Worm (Caenorhabditis elegans) whole organism, L1 larva: ENCODE results near the gene dmd-9.
A peak's percentile ranks its signal among the peaks of the same experiment; 100 is the strongest.

Experiments
- C16A3.4 ChIP-seq: fragments of 150-350 bp; optimal IDR thresholded peaks from 2 replicates; lab custom pipeline; 2014; ENCODE audit warnings: missing biosample characterization, missing genetic modification characterization
- C34B4.2 ChIP-seq: sonication (generic microtip); optimal IDR thresholded peaks from 2 replicates; lab custom pipeline; 2017; ENCODE audit warnings: mild to moderate bottlenecking, missing genetic modification characterization, missing compliant biosample characterization
- F16B12.6 ChIP-seq: fragments of 150-350 bp; optimal IDR thresholded peaks from 2 replicates; lab custom pipeline; 2014; ENCODE audit warnings: missing biosample characterization, missing genetic modification characterization
- aly-2 ChIP-seq: fragments of 150-350 bp; optimal IDR thresholded peaks from 2 replicates; lab custom pipeline; 2014; ENCODE audit warnings: missing biosample characterization, missing genetic modification characterization
- blmp-1 ChIP-seq: fragments of 150-350 bp; optimal IDR thresholded peaks from 2 replicates; lab custom pipeline; 2014; ENCODE audit warnings: missing biosample characterization, missing genetic modification characterization
- ceh-63 ChIP-seq: fragments of 200-800 bp; sonication (Bioruptor generic); optimal IDR thresholded peaks from 2 replicates; lab custom pipeline; 2018; ENCODE audit warnings: mild to moderate bottlenecking, missing genetic modification characterization, missing compliant biosample characterization
- ceh-8 ChIP-seq: fragments of 200-800 bp; sonication (Bioruptor generic); optimal IDR thresholded peaks from 2 replicates; lab custom pipeline; 2018; ENCODE audit warnings: mild to moderate bottlenecking, missing genetic modification characterization, moderate library complexity, missing compliant biosample characterization
- ceh-82 ChIP-seq, 3 experiments: fragments of 150-350 bp in 1 of 3; sonication (generic microtip) in 2 of 3; optimal IDR thresholded peaks; 2 replicates each; lab custom pipeline; 2014 to 2017; ENCODE audit warnings: missing biosample characterization in 3 of 3, missing genetic modification characterization in 3 of 3
- dpl-1 ChIP-seq, 3 experiments: fragments of 150-350 bp in 2 of 3; sonication (generic microtip) in 1 of 3; optimal IDR thresholded peaks; 2 replicates each; lab custom pipeline; 2014 to 2017; ENCODE audit warnings: missing biosample characterization in 3 of 3, missing genetic modification characterization in 3 of 3, missing genetic modification reagents in 3 of 3
- efl-1 ChIP-seq, 4 experiments: fragments of 150-350 bp; optimal IDR thresholded peaks in 3 of 4; peaks in 1 of 4; 1 replicate in 1 of 4; 2 replicates in 3 of 4; lab custom pipeline; 2014; ENCODE audit warnings: missing biosample characterization in 2 of 4, missing genetic modification characterization in 2 of 4, missing genetic modification reagents in 2 of 4
- elt-2 ChIP-seq: sonication (generic microtip); optimal IDR thresholded peaks from 2 replicates; lab custom pipeline; 2016; ENCODE audit warnings: missing genetic modification characterization, mild to moderate bottlenecking, inconsistent platforms, missing compliant biosample characterization, missing genetic modification reagents
- elt-3 ChIP-seq, 6 experiments: fragments of 150-350 bp in 1 of 6; sonication (generic microtip); optimal IDR thresholded peaks; 2 replicates each; lab custom pipeline; 2017 to 2018; ENCODE audit warnings: missing biosample characterization in 6 of 6, missing genetic modification characterization in 6 of 6, inconsistent platforms in 1 of 6
- fkh-8 ChIP-seq: sonication (generic microtip); optimal IDR thresholded peaks from 2 replicates; lab custom pipeline; 2016; ENCODE audit warnings: mild to moderate bottlenecking, missing genetic modification characterization, missing compliant biosample characterization
- fos-1 ChIP-seq: fragments of 150-350 bp; optimal IDR thresholded peaks from 2 replicates; lab custom pipeline; 2014; ENCODE audit warnings: missing biosample characterization, missing genetic modification characterization
- hlh-17 ChIP-seq: fragments of 200-800 bp; sonication (Bioruptor generic); optimal IDR thresholded peaks from 2 replicates; lab custom pipeline; 2018; ENCODE audit warnings: missing genetic modification characterization, mild to moderate bottlenecking, missing compliant biosample characterization, moderate library complexity, borderline replicate concordance
- hlh-4 ChIP-seq: sonication (generic microtip); optimal IDR thresholded peaks from 2 replicates; lab custom pipeline; 2016; ENCODE audit warnings: mild to moderate bottlenecking, missing genetic modification characterization, missing compliant biosample characterization
- jun-1 ChIP-seq: fragments of 150-350 bp; optimal IDR thresholded peaks from 2 replicates; lab custom pipeline; 2014; ENCODE audit warnings: missing biosample characterization, missing genetic modification reagents, missing genetic modification characterization
- lin-13 ChIP-seq: fragments of 150-350 bp; optimal IDR thresholded peaks from 2 replicates; lab custom pipeline; 2014; ENCODE audit warnings: missing biosample characterization, missing genetic modification reagents, missing genetic modification characterization
- lin-14 ChIP-seq: fragments of 200-800 bp; sonication (Bioruptor generic); optimal IDR thresholded peaks from 2 replicates; lab custom pipeline; 2018; ENCODE audit warnings: mild to moderate bottlenecking, missing genetic modification characterization, moderate library complexity, missing compliant biosample characterization
- lin-15B ChIP-seq: fragments of 150-350 bp; sonication (generic microtip); optimal IDR thresholded peaks from 3 replicates; lab custom pipeline; 2014; ENCODE audit warnings: missing biosample characterization, missing genetic modification characterization
- lin-35 ChIP-seq, 2 experiments: fragments of 150-350 bp; optimal IDR thresholded peaks; 2 replicates each; lab custom pipeline; 2014; ENCODE audit warnings: missing biosample characterization in 2 of 2, missing genetic modification characterization in 2 of 2, missing genetic modification reagents in 2 of 2
- lin-39 ChIP-seq: fragments of 150-350 bp; optimal IDR thresholded peaks from 2 replicates; lab custom pipeline; 2014; ENCODE audit warnings: missing biosample characterization, missing genetic modification reagents, missing genetic modification characterization
- lir-3 ChIP-seq: sonication (generic microtip); optimal IDR thresholded peaks from 2 replicates; lab custom pipeline; 2016; ENCODE audit warnings: mild to moderate bottlenecking, missing genetic modification characterization, moderate library complexity, missing compliant biosample characterization; ENCODE audit not compliant: poor library complexity
- lsy-2 ChIP-seq, 2 experiments: fragments of 150-350 bp; optimal IDR thresholded peaks; 2 replicates each; lab custom pipeline; 2014; ENCODE audit warnings: missing biosample characterization in 2 of 2, missing genetic modification characterization in 2 of 2
- mdl-1 ChIP-seq, 2 experiments: fragments of 150-350 bp; optimal IDR thresholded peaks; 2 replicates each; lab custom pipeline; 2014 to 2017; ENCODE audit warnings: missing biosample characterization in 2 of 2, missing genetic modification characterization in 2 of 2, inconsistent platforms in 1 of 2
- mep-1 ChIP-seq: fragments of 150-350 bp; optimal IDR thresholded peaks from 2 replicates; lab custom pipeline; 2014; ENCODE audit warnings: missing biosample characterization, missing genetic modification characterization
- nhr-19 ChIP-seq: fragments of 200-800 bp; sonication (Bioruptor generic); conservative IDR thresholded peaks from 2 replicates; pipeline ENCODE4 v1.3.6; 2022; ENCODE audit warnings: missing genetic modification characterization, missing compliant biosample characterization
- nhr-20 ChIP-seq: sonication (generic microtip); optimal IDR thresholded peaks from 2 replicates; lab custom pipeline; 2016; ENCODE audit warnings: mild to moderate bottlenecking, missing genetic modification characterization, missing compliant biosample characterization
- nhr-47 ChIP-seq: sonication (generic microtip); optimal IDR thresholded peaks from 2 replicates; lab custom pipeline; 2016; ENCODE audit warnings: mild to moderate bottlenecking, missing genetic modification characterization, moderate library complexity, missing compliant biosample characterization
- nhr-71 ChIP-seq: sonication (generic microtip); optimal IDR thresholded peaks from 2 replicates; lab custom pipeline; 2016; ENCODE audit warnings: mild to moderate bottlenecking, missing genetic modification characterization, moderate library complexity, missing compliant biosample characterization
- nhr-76 ChIP-seq: sonication (generic microtip); optimal IDR thresholded peaks from 2 replicates; lab custom pipeline; 2017; ENCODE audit warnings: missing biosample characterization, missing genetic modification characterization
- nhr-85 ChIP-seq: sonication (generic microtip); peaks from one replicate; lab custom pipeline; 2016; ENCODE audit warnings: missing genetic modification characterization, inconsistent platforms, missing compliant biosample characterization
- nhr-90 ChIP-seq: sonication (generic microtip); optimal IDR thresholded peaks from 2 replicates; lab custom pipeline; 2016; ENCODE audit warnings: mild to moderate bottlenecking, missing genetic modification characterization, missing compliant biosample characterization; ENCODE audit not compliant: poor library complexity
- pag-3 ChIP-seq: sonication (generic microtip); optimal IDR thresholded peaks from 2 replicates; lab custom pipeline; 2017; ENCODE audit warnings: missing genetic modification characterization, mild to moderate bottlenecking, missing compliant biosample characterization, antibody characterized with exemption, borderline replicate concordance; ENCODE audit not compliant: insufficient read depth
- pqm-1 ChIP-seq: sonication (generic microtip); optimal IDR thresholded peaks from 3 replicates; lab custom pipeline; 2017; ENCODE audit warnings: missing biosample characterization, missing genetic modification characterization
- rnt-1 ChIP-seq: sonication (generic microtip); optimal IDR thresholded peaks from 2 replicates; lab custom pipeline; 2016; ENCODE audit warnings: mild to moderate bottlenecking, missing genetic modification characterization, moderate library complexity, missing compliant biosample characterization
- skn-1 ChIP-seq: fragments of 150-350 bp; optimal IDR thresholded peaks from 2 replicates; lab custom pipeline; 2014; ENCODE audit warnings: missing biosample characterization, missing genetic modification characterization
- snpc-4 ChIP-seq: fragments of 150-350 bp; optimal IDR thresholded peaks from 2 replicates; lab custom pipeline; 2014; ENCODE audit warnings: missing biosample characterization, missing genetic modification characterization
- snu-23 ChIP-seq: sonication (generic microtip); optimal IDR thresholded peaks from 2 replicates; lab custom pipeline; 2016; ENCODE audit warnings: missing genetic modification characterization, missing compliant biosample characterization
- sox-4 ChIP-seq: sonication (generic microtip); optimal IDR thresholded peaks from 2 replicates; lab custom pipeline; 2016; ENCODE audit warnings: missing genetic modification characterization, missing compliant biosample characterization
- sptf-1 ChIP-seq: fragments of 150-350 bp; optimal IDR thresholded peaks from 2 replicates; lab custom pipeline; 2014; ENCODE audit warnings: missing biosample characterization, missing genetic modification characterization
- swsn-7 ChIP-seq: sonication (generic microtip); optimal IDR thresholded peaks from 2 replicates; lab custom pipeline; 2016; ENCODE audit warnings: missing genetic modification characterization, missing compliant biosample characterization
- tbx-2 ChIP-seq: sonication (generic microtip); optimal IDR thresholded peaks from 2 replicates; lab custom pipeline; 2016; ENCODE audit warnings: missing genetic modification characterization, missing compliant biosample characterization
- tlp-1 ChIP-seq: fragments of 150-350 bp; optimal IDR thresholded peaks from 2 replicates; lab custom pipeline; 2014; ENCODE audit warnings: missing biosample characterization, missing genetic modification characterization
- unc-130 ChIP-seq: fragments of 150-350 bp; optimal IDR thresholded peaks from 2 replicates; lab custom pipeline; 2017; ENCODE audit warnings: missing biosample characterization, missing genetic modification characterization, inconsistent platforms
- xbp-1 ChIP-seq: sonication (generic microtip); optimal IDR thresholded peaks from 2 replicates; lab custom pipeline; 2016; ENCODE audit warnings: missing genetic modification characterization, missing compliant biosample characterization
- zip-4 ChIP-seq: fragments of 200-800 bp; sonication (Bioruptor generic); optimal IDR thresholded peaks from 2 replicates; lab custom pipeline; 2018; ENCODE audit warnings: mild to moderate bottlenecking, missing genetic modification characterization, moderate library complexity, missing compliant biosample characterization
- ztf-11 ChIP-seq, 2 experiments: sonication (generic microtip); optimal IDR thresholded peaks; 2 replicates each; lab custom pipeline; 2016 to 2017; ENCODE audit warnings: missing genetic modification characterization in 2 of 2, missing biosample characterization in 1 of 2, missing compliant biosample characterization in 1 of 2

The dmd-9 gene

ce11 chrIV:3213426-3213825 lies 40.9 kb downstream of the dmd-9 start, which contains the start of gene slmp-1:
slmp-1 (plus strand) TSS chrIV:3213760.
- TF ChIP-seq fos-1 (tag; lab: Kevin White, UChicago) (no peak), ztf-11 (tag; optimal IDR thresholded peaks at IDR 0.05; lab: Kevin White, UChicago) (no peak), nhr-19 (GFP tag; lab: Robert Waterston, UW) (peak; percentile 26), snu-23 (GFP tag; lab: Kevin White, UChicago) (peak; percentile 69), blmp-1 (tag; lab: Kevin White, UChicago) (peak; percentile 24), fkh-8 (tag; lab: Kevin White, UChicago) (no peak), hlh-4 (tag; lab: Kevin White, UChicago) (no peak), C16A3.4 (tag; lab: Kevin White, UChicago) (peak; percentile 55), lin-13 (GFP tag; lab: Kevin White, UChicago) (peak; percentile 52), lin-15B (peak; percentile 65), tbx-2 (tag; lab: Kevin White, UChicago) (peak; percentile 36), xbp-1 (tag; lab: Kevin White, UChicago) (peak; percentile 35), elt-3 (tag; optimal IDR thresholded peaks at IDR 0.05; lab: Kevin White, UChicago) (peak in 1 of 6 experiments; percentile 68), F16B12.6 (tag; lab: Kevin White, UChicago) (peak; percentile 59), efl-1 (optimal IDR thresholded peaks at IDR 0.05; lab: Kevin White, UChicago) (peak; percentile 59 to 91), efl-1 (GFP tag; optimal IDR thresholded peaks at IDR 0.05 in 1 of 2; lab: Kevin White, UChicago) (peak; percentile 93 to 99), swsn-7 (peak; percentile 10), snpc-4 (tag; lab: Kevin White, UChicago) (peak; percentile 1), ceh-8 (GFP tag; lab: Kevin White, UChicago) (no peak), nhr-90 (peak; percentile 41), sptf-1 (tag; lab: Kevin White, UChicago) (no peak), nhr-20 (peak; percentile 49), mep-1 (tag; lab: Kevin White, UChicago) (peak; percentile 52), nhr-71 (tag; lab: Kevin White, UChicago) (peak; percentile 60), lsy-2 (tag; optimal IDR thresholded peaks at IDR 0.05; lab: Kevin White, UChicago) (peak; percentile 63 to 78), dpl-1 (GFP tag; optimal IDR thresholded peaks at IDR 0.05; lab: Kevin White, UChicago) (peak; percentile 87 to 93 (median 90)), tlp-1 (tag; lab: Kevin White, UChicago) (no peak), rnt-1 (tag; lab: Kevin White, UChicago) (peak; percentile 66), nhr-47 (tag; lab: Kevin White, UChicago) (peak; percentile 54), lin-35 (GFP tag; optimal IDR thresholded peaks at IDR 0.05; lab: Kevin White, UChicago) (peak; percentile 91 to 96), unc-130 (tag; lab: Kevin White, UChicago) (peak; percentile 67), jun-1 (no peak), ceh-82 (tag; optimal IDR thresholded peaks at IDR 0.05; lab: Kevin White, UChicago) (peak in 1 of 3 experiments; percentile 62), ceh-63 (GFP tag; lab: Kevin White, UChicago) (no peak), lin-39 (tag; lab: Kevin White, UChicago) (no peak), mdl-1 (tag; optimal IDR thresholded peaks at IDR 0.05; lab: Kevin White, UChicago) (peak in 1 of 2 experiments; percentile 11), skn-1 (tag; lab: Kevin White, UChicago) (peak; percentile 75), nhr-85 (tag; lab: Kevin White, UChicago) (peak; percentile 61), lin-14 (GFP tag; lab: Kevin White, UChicago) (no peak)

ce11 chrIV:3211929-3212328 lies 42.4 kb downstream of the dmd-9 start:
- no peak for TF ChIP-seq lir-3
- no peak for TF ChIP-seq fkh-8 (tag; lab: Kevin White, UChicago)
- no peak for TF ChIP-seq pqm-1 (tag; lab: Kevin White, UChicago)
- no peak for TF ChIP-seq skn-1 (tag; lab: Kevin White, UChicago)
- TF ChIP-seq dpl-1 (GFP tag; optimal IDR thresholded peaks at IDR 0.05; lab: Kevin White, UChicago), result no peak
- TF ChIP-seq hlh-17 (GFP tag; lab: Kevin White, UChicago), result no peak
- no peak for TF ChIP-seq elt-2 (tag; lab: Kevin White, UChicago)
- no peak for TF ChIP-seq pag-3 (tag; lab: Kevin White, UChicago)
- TF ChIP-seq aly-2 (tag; lab: Kevin White, UChicago), result no peak
- no peak for TF ChIP-seq C34B4.2 (tag; lab: Kevin White, UChicago)
- TF ChIP-seq nhr-76, result no peak
- no peak for TF ChIP-seq zip-4 (GFP tag; lab: Kevin White, UChicago)
- TF ChIP-seq sox-4, result no peak
- TF ChIP-seq snu-23 (GFP tag; lab: Kevin White, UChicago), result no peak
- TF ChIP-seq, all 84 proteins: peak for 0
